Fruit fly (Drosophila melanogaster) whole organism, prepupa: ENCODE measurements around the gene CG16758.

ENCODE experiments used
- Blimp-1 ChIP-seq: fragments of 200-800 bp; sonication (Bioruptor generic); optimal IDR thresholded peaks from 3 replicates; lab custom pipeline; 2017; ENCODE audit warnings: missing biosample characterization, missing genetic modification characterization, mild to moderate bottlenecking, moderate library complexity, missing genetic modification reagents
- CG10631 ChIP-seq: fragments of 200-800 bp; sonication (Bioruptor generic); optimal IDR thresholded peaks from 2 replicates; lab custom pipeline; 2016; ENCODE audit warnings: missing biosample characterization, missing genetic modification characterization
- CG10669 ChIP-seq: fragments of 200-800 bp; sonication (Bioruptor generic); optimal IDR thresholded peaks from 3 replicates; lab custom pipeline; 2018; ENCODE audit warnings: missing biosample characterization, mild to moderate bottlenecking, missing genetic modification characterization, moderate library complexity
- CG11762 ChIP-seq: fragments of 200-800 bp; sonication (Bioruptor generic); optimal IDR thresholded peaks from 3 replicates; lab custom pipeline; 2016; ENCODE audit warnings: missing biosample characterization, missing genetic modification characterization; ENCODE audit not compliant: insufficient read depth
- CG11902 ChIP-seq: fragments of 200-800 bp; sonication (Bioruptor generic); optimal IDR thresholded peaks from 3 replicates; lab custom pipeline; 2016; ENCODE audit warnings: missing biosample characterization, missing genetic modification characterization
- CG15336 ChIP-seq: fragments of 200-800 bp; sonication (Bioruptor generic); IDR thresholded peaks from 2 replicates; pipeline ENCODE4 v1.3.6; 2022; ENCODE audit warnings: missing biosample characterization, missing genetic modification characterization
- CG16779 ChIP-seq: fragments of 200-800 bp; sonication (Bioruptor generic); optimal IDR thresholded peaks from 3 replicates; lab custom pipeline; 2017; ENCODE audit warnings: missing biosample characterization, mild to moderate bottlenecking, missing genetic modification characterization
- CG3032 ChIP-seq: fragments of 200-800 bp; optimal IDR thresholded peaks from 2 replicates; lab custom pipeline; 2019; ENCODE audit warnings: missing biosample characterization, mild to moderate bottlenecking, missing genetic modification characterization, moderate library complexity
- CG32006 ChIP-seq: fragments of 200-800 bp; sonication (Bioruptor generic); optimal IDR thresholded peaks from 3 replicates; lab custom pipeline; 2017; ENCODE audit warnings: missing biosample characterization, mild to moderate bottlenecking, missing genetic modification characterization
- CG3919 ChIP-seq: fragments of 200-800 bp; sonication (Bioruptor generic); optimal IDR thresholded peaks from 3 replicates; lab custom pipeline; 2016; ENCODE audit warnings: missing biosample characterization, missing genetic modification characterization
- CG6163 ChIP-seq: fragments of 200-800 bp; sonication (Bioruptor generic); IDR thresholded peaks from 3 replicates; pipeline ENCODE4 v1.3.6; 2022; ENCODE audit warnings: missing biosample characterization, missing genetic modification characterization
- CG6276 ChIP-seq: fragments of 200-800 bp; sonication (Bioruptor generic); optimal IDR thresholded peaks from 2 replicates; lab custom pipeline; 2017; ENCODE audit warnings: missing biosample characterization, mild to moderate bottlenecking, missing genetic modification characterization
- CG6792 ChIP-seq: fragments of 200-800 bp; sonication (Bioruptor generic); optimal IDR thresholded peaks from 3 replicates; lab custom pipeline; 2016; ENCODE audit warnings: missing biosample characterization, missing genetic modification characterization
- CG6808 ChIP-seq: fragments of 200-800 bp; sonication (Bioruptor generic); optimal IDR thresholded peaks from 3 replicates; lab custom pipeline; 2017; ENCODE audit warnings: missing biosample characterization, missing genetic modification characterization, mild to moderate bottlenecking, moderate library complexity, missing genetic modification reagents
- CG7368 ChIP-seq: fragments of 200-800 bp; sonication (Bioruptor generic); optimal IDR thresholded peaks from 3 replicates; lab custom pipeline; 2016; ENCODE audit warnings: missing biosample characterization, missing genetic modification characterization
- CG8119 ChIP-seq: fragments of 200-800 bp; sonication (Bioruptor generic); IDR thresholded peaks from 3 replicates; pipeline ENCODE4 v1.3.6; 2022; ENCODE audit warnings: missing biosample characterization, missing genetic modification characterization
- CG8319 ChIP-seq: fragments of 200-800 bp; sonication (Bioruptor generic); optimal IDR thresholded peaks from 3 replicates; lab custom pipeline; 2016; ENCODE audit warnings: missing biosample characterization, missing genetic modification characterization
- CG9139 ChIP-seq: fragments of 200-800 bp; sonication (Bioruptor generic); optimal IDR thresholded peaks from 3 replicates; lab custom pipeline; 2017; ENCODE audit warnings: missing biosample characterization, mild to moderate bottlenecking, missing genetic modification characterization
- Eip75B ChIP-seq: fragments of 200-800 bp; sonication (Bioruptor generic); optimal IDR thresholded peaks from 3 replicates; lab custom pipeline; 2016; ENCODE audit warnings: missing biosample characterization, missing genetic modification characterization
- Eip93F ChIP-seq: fragments of 200-800 bp; sonication (Bioruptor generic); optimal IDR thresholded peaks from 2 replicates; lab custom pipeline; 2016; ENCODE audit warnings: missing biosample characterization, mild to moderate bottlenecking, missing genetic modification characterization
- Lpt ChIP-seq: fragments of 200-800 bp; sonication (Bioruptor generic); optimal IDR thresholded peaks from 3 replicates; lab custom pipeline; 2016; ENCODE audit warnings: missing biosample characterization, missing genetic modification characterization
- Sox14 ChIP-seq: fragments of 200-800 bp; sonication (Bioruptor generic); optimal IDR thresholded peaks from 3 replicates; lab custom pipeline; 2016; ENCODE audit warnings: missing biosample characterization, missing genetic modification characterization
- Sox15 ChIP-seq: fragments of 200-800 bp; sonication (Bioruptor generic); optimal IDR thresholded peaks from 3 replicates; lab custom pipeline; 2016; ENCODE audit warnings: missing biosample characterization, missing genetic modification characterization
- acj6 ChIP-seq: fragments of 200-800 bp; sonication (Bioruptor generic); optimal IDR thresholded peaks from 3 replicates; lab custom pipeline; 2016; ENCODE audit warnings: missing biosample characterization, missing genetic modification characterization
- cyc ChIP-seq: fragments of 200-800 bp; sonication (Bioruptor generic); optimal IDR thresholded peaks from 3 replicates; lab custom pipeline; 2016; ENCODE audit warnings: missing biosample characterization, missing genetic modification characterization
- dac ChIP-seq: fragments of 200-800 bp; sonication (Bioruptor generic); optimal IDR thresholded peaks from 2 replicates; lab custom pipeline; 2017; ENCODE audit warnings: missing biosample characterization, mild to moderate bottlenecking, missing genetic modification characterization
- dsx ChIP-seq: fragments of 200-800 bp; optimal IDR thresholded peaks from 3 replicates; lab custom pipeline; 2019; ENCODE audit warnings: missing biosample characterization, mild to moderate bottlenecking, missing genetic modification characterization, moderate library complexity; ENCODE audit not compliant: poor library complexity, severe bottlenecking
- eg ChIP-seq: fragments of 200-800 bp; sonication (Bioruptor generic); IDR thresholded peaks from 3 replicates; pipeline ENCODE4 v1.3.6; 2022; ENCODE audit warnings: missing biosample characterization, missing genetic modification characterization
- fd59A ChIP-seq: fragments of 200-800 bp; sonication (Bioruptor generic); optimal IDR thresholded peaks from 2 replicates; lab custom pipeline; 2017; ENCODE audit warnings: missing biosample characterization, mild to moderate bottlenecking, missing genetic modification characterization, missing genetic modification reagents
- fd85E ChIP-seq: fragments of 200-800 bp; sonication (Bioruptor generic); optimal IDR thresholded peaks from 3 replicates; lab custom pipeline; 2016; ENCODE audit warnings: missing biosample characterization, missing genetic modification characterization
- fkh ChIP-seq: fragments of 200-800 bp; sonication (Bioruptor generic); optimal IDR thresholded peaks from 3 replicates; lab custom pipeline; 2017; ENCODE audit warnings: missing biosample characterization, mild to moderate bottlenecking, missing genetic modification characterization, moderate library complexity
- net ChIP-seq: fragments of 200-800 bp; sonication (Bioruptor generic); optimal IDR thresholded peaks from 3 replicates; lab custom pipeline; 2016; ENCODE audit warnings: missing biosample characterization, missing genetic modification characterization
- pdm3 ChIP-seq: fragments of 200-800 bp; sonication (Bioruptor generic); optimal IDR thresholded peaks from 3 replicates; lab custom pipeline; 2016; ENCODE audit warnings: missing biosample characterization, missing genetic modification characterization
- salr ChIP-seq, 2 experiments: fragments of 200-800 bp; sonication (Bioruptor generic); optimal IDR thresholded peaks; 3 replicates each; lab custom pipeline; 2016 to 2018; ENCODE audit warnings: missing biosample characterization in 2 of 2, missing genetic modification characterization in 2 of 2, mild to moderate bottlenecking in 1 of 2
- spab ChIP-seq: fragments of 200-800 bp; sonication (Bioruptor generic); optimal IDR thresholded peaks from 2 replicates; lab custom pipeline; 2017; ENCODE audit warnings: missing biosample characterization, mild to moderate bottlenecking, missing genetic modification characterization, missing genetic modification reagents
- topi ChIP-seq: fragments of 200-800 bp; sonication (Bioruptor generic); optimal IDR thresholded peaks from 3 replicates; lab custom pipeline; 2016; ENCODE audit warnings: missing biosample characterization, missing genetic modification characterization

CG16758 gene

dm6 chr3L:2531386-2532176 lies 28.2 kb upstream of the CG16758 start (continued):
- TF ChIP-seq CG6808 (GFP tag; lab: Kevin White, UChicago) = peak; percentile 45
- TF ChIP-seq CG16779 (tag; lab: Kevin White, UChicago) = peak; percentile 52
- TF ChIP-seq topi (GFP tag; lab: Kevin White, UChicago) = peak; percentile 71
- peak; percentile 35 for TF ChIP-seq CG10669
- TF ChIP-seq spab (GFP tag; lab: Kevin White, UChicago) = peak; percentile 39
- peak; percentile 23 for TF ChIP-seq Blimp-1 (GFP tag; lab: Kevin White, UChicago)
- peak; percentile 25 for TF ChIP-seq CG6792 (GFP tag; lab: Kevin White, UChicago)
- TF ChIP-seq CG3032 (tag; lab: Kevin White, UChicago) = peak; percentile 60
- peak; percentile 59 for TF ChIP-seq cyc (GFP tag; lab: Kevin White, UChicago)
- TF ChIP-seq dac (GFP tag; lab: Kevin White, UChicago) = no peak
- peak; percentile 6 for TF ChIP-seq CG10631 (GFP tag; lab: Kevin White, UChicago)
- TF ChIP-seq Eip75B (GFP tag; lab: Kevin White, UChicago) = peak; percentile 46
- no peak for TF ChIP-seq dsx (GFP tag; lab: Kevin White, UChicago)
- no peak for TF ChIP-seq Eip93F (GFP tag; lab: Kevin White, UChicago)
- TF ChIP-seq Sox14 (GFP tag; lab: Kevin White, UChicago) = peak; percentile 68
- peak; percentile 58 for TF ChIP-seq pdm3
- TF ChIP-seq CG11902 (GFP tag; lab: Kevin White, UChicago) = peak; percentile 20
- peak; percentile 17 for TF ChIP-seq Sox15 (GFP tag; lab: Kevin White, UChicago)
- peak; percentile 97 for TF ChIP-seq fkh
- TF ChIP-seq CG7368 (GFP tag; lab: Kevin White, UChicago) = peak; percentile 1
- TF ChIP-seq net (GFP tag; lab: Kevin White, UChicago) = peak; percentile 59
- TF ChIP-seq fd85E = no peak
- peak; percentile 84 for TF ChIP-seq CG6163 (GFP tag; lab: Robert Waterston, UW)
- TF ChIP-seq CG9139 (GFP tag; lab: Kevin White, UChicago) = no peak
- TF ChIP-seq Lpt (GFP tag; lab: Kevin White, UChicago) = peak; percentile 29
- no peak for TF ChIP-seq CG8319
- TF ChIP-seq CG11762 = peak; percentile 44
- TF ChIP-seq CG6276 (GFP tag; lab: Kevin White, UChicago) = peak; percentile 62
- TF ChIP-seq CG3919 (GFP tag; lab: Kevin White, UChicago) = peak; percentile 44
- TF ChIP-seq salr (GFP tag; optimal IDR thresholded peaks at IDR 0.05; lab: Kevin White, UChicago) = peak; percentile 7 to 28

dm6 chr3L:2530635-2531034 lies 27.2 kb upstream of the CG16758 start:
- TF ChIP-seq CG32006 (GFP tag; lab: Kevin White, UChicago) (peak; percentile 16), CG8119 (peak; percentile 58; the same call in 2 of the 3 replicates), CG6163 (GFP tag; lab: Robert Waterston, UW) (no peak), fd59A (GFP tag; lab: Kevin White, UChicago) (no peak), eg (GFP tag; lab: Robert Waterston, UW) (peak; percentile 23; the same call in 1 of the 3 replicates), CG10669 (no peak), pdm3 (no peak), CG10631 (GFP tag; lab: Kevin White, UChicago) (no peak), topi (GFP tag; lab: Kevin White, UChicago) (no peak), CG6792 (GFP tag; lab: Kevin White, UChicago) (no peak), net (GFP tag; lab: Kevin White, UChicago) (no peak), acj6 (GFP tag; lab: Kevin White, UChicago) (no peak), Eip75B (GFP tag; lab: Kevin White, UChicago) (no peak), Blimp-1 (GFP tag; lab: Kevin White, UChicago) (no peak), CG6276 (GFP tag; lab: Kevin White, UChicago) (peak; percentile 23), CG15336 (GFP tag; lab: Robert Waterston, UW) (peak; percentile 43; the same call in 1 of the 2 replicates), dsx (GFP tag; lab: Kevin White, UChicago) (no peak)
